Worm (Caenorhabditis elegans) whole organism, midembryonic: ENCODE results near the gene sars-2.

Source experiments
- T22C8.4 ChIP-seq: fragments of 200-800 bp; sonication (Bioruptor generic); IDR thresholded peaks from 2 replicates; pipeline ENCODE4 v1.3.6; 2022; ENCODE audit warnings: missing genetic modification characterization, missing compliant biosample characterization
- cog-1 ChIP-seq: sonication (generic microtip); optimal IDR thresholded peaks from 2 replicates; lab custom pipeline; 2016; ENCODE audit warnings: missing genetic modification characterization, missing compliant biosample characterization
- flt-1 ChIP-seq: fragments of 200-800 bp; sonication (Bioruptor generic); IDR thresholded peaks from 2 replicates; pipeline ENCODE4 v1.3.6; 2022; ENCODE audit warnings: missing genetic modification characterization, missing compliant biosample characterization
- klf-2 ChIP-seq: fragments of 200-800 bp; sonication (Bioruptor generic); conservative IDR thresholded peaks from 2 replicates; pipeline ENCODE4 v1.3.6; 2022; ENCODE audit warnings: missing genetic modification reagents, missing genetic modification characterization, missing compliant biosample characterization
- med-1 ChIP-seq: sonication (generic microtip); optimal IDR thresholded peaks from 2 replicates; lab custom pipeline; 2017; ENCODE audit warnings: missing genetic modification characterization, mild to moderate bottlenecking, missing compliant biosample characterization, antibody characterized with exemption, missing genetic modification reagents; ENCODE audit not compliant: insufficient read depth
- tab-1 ChIP-seq: fragments of 200-800 bp; sonication (Bioruptor generic); IDR thresholded peaks from 2 replicates; pipeline ENCODE4 v1.3.6; 2022; ENCODE audit warnings: missing genetic modification characterization, missing compliant biosample characterization
- ztf-23 ChIP-seq: fragments of 200-800 bp; sonication (Bioruptor generic); IDR thresholded peaks from 2 replicates; pipeline ENCODE4 v1.3.6; 2022; ENCODE audit warnings: missing genetic modification reagents, missing genetic modification characterization, missing compliant biosample characterization
- ztf-29 ChIP-seq: fragments of 200-800 bp; sonication (Bioruptor generic); IDR thresholded peaks from 2 replicates; pipeline ENCODE4 v1.3.6; 2022; ENCODE audit warnings: missing genetic modification reagents, missing genetic modification characterization, missing compliant biosample characterization

DNA sequence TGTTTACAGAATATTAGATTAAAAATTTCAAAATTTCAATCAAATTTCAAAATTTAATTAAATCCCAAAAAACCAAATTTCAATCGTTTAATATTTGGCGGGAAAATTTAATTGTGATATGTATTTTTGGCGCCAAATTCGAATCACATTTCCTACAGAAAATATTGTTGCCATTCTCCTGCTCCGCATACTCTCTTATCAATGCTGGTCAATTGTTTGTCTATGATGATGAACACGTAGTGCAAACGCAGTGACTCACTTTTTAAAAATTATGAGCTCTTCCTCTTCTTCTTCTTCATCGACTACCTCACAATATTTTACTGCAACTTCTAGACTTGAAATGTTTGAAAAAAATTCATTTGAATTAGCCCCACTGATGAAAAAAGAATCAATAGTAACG lies 31.0 kb upstream of the sars-2 start, which contains the start of gene trpl-2:
- TF ChIP-seq T22C8.4 (GFP tag; lab: Robert Waterston, UW) (no peak), ztf-29 (GFP tag; lab: Robert Waterston, UW) (no peak), flt-1 (GFP tag; lab: Robert Waterston, UW) (no peak), med-1 (GFP tag; lab: Kevin White, UChicago) (no peak), ztf-23 (GFP tag; lab: Robert Waterston, UW) (no peak), tab-1 (GFP tag; lab: Robert Waterston, UW) (no peak), cog-1 (tag; lab: Kevin White, UChicago) (no peak), klf-2 (GFP tag; lab: Robert Waterston, UW) (no peak)
